Worm (Caenorhabditis elegans): ENCODE data around the gene gtl-2.

The gtl-2 gene

ce11 chrIV:11314885-11315284 is 41.6 kb downstream of the gtl-2 start, which contains the start of the genes B0035.3, B0035.22 and pfd-4 (continued):
- TF ChIP-seq nhr-237 (tag; optimal IDR thresholded peaks at IDR 0.05) (no peak), daf-8 (GFP tag; IDR thresholded peaks at IDR 0.05) (no peak), spr-3 (GFP tag; optimal IDR thresholded peaks at IDR 0.05) (no peak), pha-4 (GFP tag; IDR thresholded peaks at IDR 0.05) (no peak), pha-4 (tag; optimal IDR thresholded peaks at IDR 0.05) (no peak), ztf-7 (tag; optimal IDR thresholded peaks at IDR 0.05) (no peak), saeg-2 (GFP tag; IDR thresholded peaks at IDR 0.05) (no peak), unc-62 (GFP tag; optimal IDR thresholded peaks at IDR 0.05 in 1 of 2) (no peak), unc-62 (tag; optimal IDR thresholded peaks at IDR 0.05) (no peak), mep-1 (tag; optimal IDR thresholded peaks at IDR 0.05) (peak; percentile 46), daf-19 (GFP tag; conservative IDR thresholded peaks at IDR 0.05) (no peak), lsy-2 (tag; optimal IDR thresholded peaks at IDR 0.05) (peak in 1 of 2 experiments; percentile 80), snpc-1.2 (GFP tag; IDR thresholded peaks at IDR 0.05) (no peak), mes-2 (tag; optimal IDR thresholded peaks at IDR 0.05; ENCODE audit: poor library complexity, severe bottlenecking) (peak; percentile 97), nhr-42 (GFP tag; IDR thresholded peaks at IDR 0.05) (no peak), Y5F2A.4 (GFP tag; optimal IDR thresholded peaks at IDR 0.05) (no peak), dpl-1 (GFP tag; optimal IDR thresholded peaks at IDR 0.05) (peak; percentile 59), mdl-1 (tag; optimal IDR thresholded peaks at IDR 0.05) (no peak), tag-97 (GFP tag; IDR thresholded peaks at IDR 0.05) (no peak), pqm-1 (tag; optimal IDR thresholded peaks at IDR 0.05) (no peak), nhr-77 (tag; optimal IDR thresholded peaks at IDR 0.05) (no peak), Y75B8A.6 (GFP tag; IDR thresholded peaks at IDR 0.05) (no peak)

ce11 chrIV:11315688-11316087 is 42.4 kb downstream of the gtl-2 start:
- TF ChIP-seq hlh-30 (tag; optimal IDR thresholded peaks at IDR 0.05; ENCODE audit: insufficient read depth) (no peak), nhr-10 (tag; optimal IDR thresholded peaks at IDR 0.05) (no peak), unc-130 (GFP tag; optimal IDR thresholded peaks at IDR 0.05) (no peak), zip-2 (tag; optimal IDR thresholded peaks at IDR 0.05) (no peak), ceh-44 (GFP tag; IDR thresholded peaks at IDR 0.05) (no peak), zfp-3 (GFP tag; conservative IDR thresholded peaks at IDR 0.05) (no peak), lsy-2 (tag; optimal IDR thresholded peaks at IDR 0.05) (no peak), mes-2 (tag; optimal IDR thresholded peaks at IDR 0.05; ENCODE audit: poor library complexity, severe bottlenecking) (no peak), unc-62 (GFP tag; optimal IDR thresholded peaks at IDR 0.05 in 1 of 2) (no peak), unc-62 (tag; optimal IDR thresholded peaks at IDR 0.05) (no peak), mxl-2 (GFP tag; conservative IDR thresholded peaks at IDR 0.05) (no peak), zag-1 (tag; optimal IDR thresholded peaks at IDR 0.05) (no peak), ceh-62 (tag; optimal IDR thresholded peaks at IDR 0.05) (no peak), daf-19 (GFP tag; conservative IDR thresholded peaks at IDR 0.05) (no peak)

ce11 chrIV:11316106-11316505 is 42.9 kb downstream of the gtl-2 start:
- no peak for TF ChIP-seq dmd-9 (GFP tag; IDR thresholded peaks at IDR 0.05)
- no peak for TF ChIP-seq hlh-11 (tag; optimal IDR thresholded peaks at IDR 0.05)
- no peak for TF ChIP-seq tag-97 (GFP tag; IDR thresholded peaks at IDR 0.05)
- no peak for TF ChIP-seq mes-2 (tag; optimal IDR thresholded peaks at IDR 0.05; ENCODE audit: poor library complexity, severe bottlenecking)

DNA sequence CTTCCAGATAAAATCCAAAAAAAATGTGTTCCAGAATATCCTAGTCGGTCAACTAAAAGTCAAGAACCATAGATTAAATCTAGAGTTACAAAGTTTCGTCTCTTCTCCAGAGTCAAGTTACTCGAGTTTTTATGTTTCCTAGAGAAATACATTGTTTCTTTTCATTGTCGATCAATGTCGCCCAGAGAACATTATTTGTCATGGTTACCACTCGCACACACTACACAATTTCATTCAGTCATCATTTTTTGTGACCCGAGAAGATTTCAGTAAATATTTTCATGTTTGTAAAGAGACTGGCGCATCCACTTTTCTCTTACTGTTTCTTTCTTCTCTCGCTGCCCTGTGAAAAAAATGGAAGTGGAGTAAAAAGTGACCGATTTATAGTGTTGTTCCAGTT is 43.4 kb downstream of the gtl-2 start:
- peak in 1 of 2 experiments; percentile 85 for TF ChIP-seq unc-62 (GFP tag; optimal IDR thresholded peaks at IDR 0.05 in 1 of 2)
- TF ChIP-seq unc-62 (tag; optimal IDR thresholded peaks at IDR 0.05) = no peak
- no peak for TF ChIP-seq ceh-28 (tag; optimal IDR thresholded peaks at IDR 0.05)

DNA sequence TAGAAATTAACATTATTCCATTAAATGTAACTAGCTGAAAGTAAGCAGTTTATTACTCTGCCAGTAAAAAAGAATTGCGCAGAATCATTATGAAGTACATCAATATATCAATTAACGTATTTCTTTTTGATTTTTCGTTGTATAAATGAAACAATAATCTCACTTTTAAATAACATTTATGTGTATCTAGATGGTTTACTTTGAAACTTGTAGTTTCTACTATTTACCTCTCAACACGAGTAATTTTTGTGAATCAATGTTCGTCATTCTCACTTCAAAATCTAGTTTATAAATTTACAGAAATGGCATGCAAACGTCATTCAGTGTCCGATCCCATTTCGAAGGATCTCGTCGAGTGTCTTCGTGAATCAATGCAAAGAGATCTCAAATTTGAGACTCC is 43.9 kb downstream of the gtl-2 start, which contains the start of gene gspd-1:
TSS of gene gspd-1 (plus strand) at position 301 of the 400 bp plus-strand sequence.
- no peak for TF ChIP-seq ztf-11 (tag; optimal IDR thresholded peaks at IDR 0.05)
- no peak for TF ChIP-seq mdt-29 (GFP tag; IDR thresholded peaks at IDR 0.05)
- TF ChIP-seq ceh-62 (tag; optimal IDR thresholded peaks at IDR 0.05) = no peak
- TF ChIP-seq Y5F2A.4 (GFP tag; optimal IDR thresholded peaks at IDR 0.05) = no peak
- TF ChIP-seq nhr-28 (tag; optimal IDR thresholded peaks at IDR 0.05) = no peak
- no peak for TF ChIP-seq lir-3 (tag; optimal IDR thresholded peaks at IDR 0.05)
- TF ChIP-seq zag-1 (tag; optimal IDR thresholded peaks at IDR 0.05) = no peak
- no peak for TF ChIP-seq mdl-1 (tag; optimal IDR thresholded peaks at IDR 0.05)
- TF ChIP-seq Y75B8A.6 (GFP tag; IDR thresholded peaks at IDR 0.05) = no peak
